Worm (Caenorhabditis elegans) whole organism, young adult: ENCODE measurements around the gene F26F4.2.

Experiments used
- B0019.2 ChIP-seq: fragments of 200-800 bp; sonication (Bioruptor generic); conservative IDR thresholded peaks from 2 replicates; pipeline ENCODE4 v1.3.6; 2022; ENCODE audit warnings: missing genetic modification reagents, missing genetic modification characterization, missing compliant biosample characterization
- B0035.1 ChIP-seq: sonication (generic microtip); optimal IDR thresholded peaks from 2 replicates; lab custom pipeline; 2016; ENCODE audit warnings: missing genetic modification characterization, mild to moderate bottlenecking, missing compliant biosample characterization, missing genotype, missing genetic modification reagents
- B0261.1 ChIP-seq: sonication (generic microtip); optimal IDR thresholded peaks from 2 replicates; lab custom pipeline; 2016; ENCODE audit warnings: mild to moderate bottlenecking, missing genetic modification characterization, moderate library complexity, missing compliant biosample characterization
- C17E4.6 ChIP-seq: fragments of 200-800 bp; sonication (Bioruptor generic); IDR thresholded peaks from 2 replicates; pipeline ENCODE4 v1.3.6; 2022; ENCODE audit warnings: missing genetic modification reagents, missing genetic modification characterization, missing compliant biosample characterization
- F33H1.4 ChIP-seq: fragments of 200-800 bp; sonication (Bioruptor generic); IDR thresholded peaks from 2 replicates; pipeline ENCODE4 v1.3.6; 2022; ENCODE audit warnings: missing genetic modification reagents, missing genetic modification characterization, missing compliant biosample characterization
- F37B4.10 ChIP-seq: fragments of 200-800 bp; sonication (Bioruptor generic); IDR thresholded peaks from 2 replicates; pipeline ENCODE4 v1.3.6; 2022; ENCODE audit warnings: missing genetic modification characterization, missing compliant biosample characterization
- F39B2.1 ChIP-seq: fragments of 200-800 bp; sonication (Bioruptor generic); IDR thresholded peaks from 2 replicates; pipeline ENCODE4 v1.3.6; 2022; ENCODE audit warnings: missing genetic modification reagents, missing genetic modification characterization, missing compliant biosample characterization
- F49E8.2 ChIP-seq: sonication (generic microtip); optimal IDR thresholded peaks from 3 replicates; lab custom pipeline; 2017; ENCODE audit warnings: missing genetic modification characterization, mild to moderate bottlenecking, missing compliant biosample characterization, antibody characterized with exemption, moderate library complexity; ENCODE audit not compliant: insufficient read depth
- F57A8.1 ChIP-seq: fragments of 200-800 bp; sonication (Bioruptor generic); optimal IDR thresholded peaks from 2 replicates; lab custom pipeline; 2018; ENCODE audit warnings: mild to moderate bottlenecking, missing genetic modification characterization, moderate library complexity, missing compliant biosample characterization
- F57C9.4 ChIP-seq: sonication (generic microtip); optimal IDR thresholded peaks from 2 replicates; lab custom pipeline; 2017; ENCODE audit warnings: mild to moderate bottlenecking, missing genetic modification characterization, missing compliant biosample characterization
- T07F8.4 ChIP-seq: sonication (generic microtip); optimal IDR thresholded peaks from 2 replicates; lab custom pipeline; 2016; ENCODE audit warnings: mild to moderate bottlenecking, missing genetic modification characterization, moderate library complexity, missing compliant biosample characterization
- Y53G8AR.9 ChIP-seq: fragments of 200-800 bp; sonication (Bioruptor generic); conservative IDR thresholded peaks from 2 replicates; pipeline ENCODE4 v1.3.6; 2022; ENCODE audit warnings: missing genetic modification reagents, missing genetic modification characterization, missing compliant biosample characterization
- ZK185.1 ChIP-seq: sonication (generic microtip); optimal IDR thresholded peaks from 2 replicates; lab custom pipeline; 2016; ENCODE audit warnings: mild to moderate bottlenecking, missing genetic modification characterization, missing compliant biosample characterization; ENCODE audit not compliant: poor library complexity, severe bottlenecking
- akir-1 ChIP-seq: fragments of 200-800 bp; sonication (Bioruptor generic); optimal IDR thresholded peaks from 2 replicates; lab custom pipeline; 2018; ENCODE audit warnings: mild to moderate bottlenecking, missing genetic modification characterization, moderate library complexity, missing compliant biosample characterization
- attf-3 ChIP-seq: fragments of 200-800 bp; sonication (Bioruptor generic); conservative IDR thresholded peaks from 2 replicates; pipeline ENCODE4 v1.3.6; 2022; ENCODE audit warnings: missing genetic modification reagents, missing genetic modification characterization, missing compliant biosample characterization
- attf-5 ChIP-seq: fragments of 200-800 bp; sonication (Bioruptor generic); optimal IDR thresholded peaks from 2 replicates; lab custom pipeline; 2018; ENCODE audit warnings: mild to moderate bottlenecking, missing genetic modification characterization, missing compliant biosample characterization
- attf-6 ChIP-seq: fragments of 200-800 bp; sonication (Bioruptor generic); IDR thresholded peaks from 2 replicates; pipeline ENCODE4 v1.3.6; 2022; ENCODE audit warnings: missing genetic modification reagents, missing genetic modification characterization, missing compliant biosample characterization
- bed-1 ChIP-seq: fragments of 200-800 bp; sonication (Bioruptor generic); IDR thresholded peaks from 2 replicates; pipeline ENCODE4 v1.3.6; 2022; ENCODE audit warnings: missing genetic modification reagents, missing genetic modification characterization, missing compliant biosample characterization
- ceh-100 ChIP-seq: fragments of 200-800 bp; sonication (Bioruptor generic); IDR thresholded peaks from 2 replicates; pipeline ENCODE4 v1.3.6; 2022; ENCODE audit warnings: missing genetic modification reagents, missing genetic modification characterization, missing compliant biosample characterization
- ceh-27 ChIP-seq: fragments of 200-800 bp; sonication (Bioruptor generic); optimal IDR thresholded peaks from 2 replicates; lab custom pipeline; 2018; ENCODE audit warnings: mild to moderate bottlenecking, missing genetic modification characterization, moderate library complexity, missing compliant biosample characterization
- ceh-58 ChIP-seq: fragments of 200-800 bp; sonication (Bioruptor generic); IDR thresholded peaks from 2 replicates; pipeline ENCODE4 v1.3.6; 2022; ENCODE audit warnings: missing genetic modification characterization, missing compliant biosample characterization
- dox-1 ChIP-seq: fragments of 200-800 bp; sonication (Bioruptor generic); IDR thresholded peaks from 2 replicates; pipeline ENCODE4 v1.3.6; 2022; ENCODE audit warnings: missing genetic modification reagents, missing genetic modification characterization, missing compliant biosample characterization
- egl-18 ChIP-seq: fragments of 200-800 bp; sonication (Bioruptor generic); IDR thresholded peaks from 2 replicates; pipeline ENCODE4 v1.3.6; 2022; ENCODE audit warnings: missing genetic modification reagents, missing genetic modification characterization, missing compliant biosample characterization
- egl-44 ChIP-seq: fragments of 200-800 bp; sonication (Bioruptor generic); IDR thresholded peaks from 2 replicates; pipeline ENCODE4 v1.3.6; 2022; ENCODE audit warnings: missing genetic modification reagents, missing genetic modification characterization, missing compliant biosample characterization
- ets-4 ChIP-seq: fragments of 200-800 bp; sonication (Bioruptor generic); optimal IDR thresholded peaks from 2 replicates; lab custom pipeline; 2018; ENCODE audit warnings: mild to moderate bottlenecking, missing genetic modification characterization, missing compliant biosample characterization
- him-1 ChIP-seq: sonication (generic microtip); optimal IDR thresholded peaks from 2 replicates; lab custom pipeline; 2016; ENCODE audit warnings: missing genotype, missing genetic modification reagents, missing genetic modification characterization, missing compliant biosample characterization
- hmg-1.2 ChIP-seq: fragments of 200-800 bp; sonication (Bioruptor generic); IDR thresholded peaks from 2 replicates; pipeline ENCODE4 v1.3.6; 2022; ENCODE audit warnings: missing genetic modification reagents, missing genetic modification characterization, missing compliant biosample characterization
- hsf-1 ChIP-seq: fragments of 200-800 bp; sonication (Bioruptor generic); IDR thresholded peaks from 2 replicates; pipeline ENCODE4 v1.3.6; 2022; ENCODE audit warnings: missing genetic modification reagents, missing genetic modification characterization, missing compliant biosample characterization
- lin-26 ChIP-seq: fragments of 200-800 bp; sonication (Bioruptor generic); IDR thresholded peaks from 2 replicates; pipeline ENCODE4 v1.3.6; 2022; ENCODE audit warnings: missing genetic modification reagents, missing genetic modification characterization, missing compliant biosample characterization
- lsy-27 ChIP-seq: sonication (generic microtip); optimal IDR thresholded peaks from 2 replicates; lab custom pipeline; 2017; ENCODE audit warnings: missing genetic modification characterization, mild to moderate bottlenecking, missing compliant biosample characterization, antibody characterized with exemption, missing genotype, borderline replicate concordance; ENCODE audit not compliant: insufficient read depth
- madf-6 ChIP-seq: fragments of 200-800 bp; sonication (Bioruptor generic); IDR thresholded peaks from 2 replicates; pipeline ENCODE4 v1.3.6; 2022; ENCODE audit warnings: missing genetic modification reagents, missing genetic modification characterization, missing compliant biosample characterization
- nfya-1 ChIP-seq: sonication (generic microtip); optimal IDR thresholded peaks from 2 replicates; lab custom pipeline; 2017; ENCODE audit warnings: antibody characterized with exemption, missing compliant biosample characterization, missing genetic modification characterization, borderline replicate concordance; ENCODE audit not compliant: insufficient read depth
- nfya-2 ChIP-seq: fragments of 200-800 bp; sonication (Bioruptor generic); IDR thresholded peaks from 2 replicates; pipeline ENCODE4 v1.3.6; 2022; ENCODE audit warnings: missing genetic modification reagents, missing genetic modification characterization, missing compliant biosample characterization
- nfyb-1 ChIP-seq: fragments of 200-800 bp; sonication (Bioruptor generic); IDR thresholded peaks from 2 replicates; pipeline ENCODE4 v1.3.6; 2022; ENCODE audit warnings: missing genetic modification reagents, missing genetic modification characterization, missing compliant biosample characterization
- nhr-27 ChIP-seq: fragments of 200-800 bp; sonication (Bioruptor generic); optimal IDR thresholded peaks from 2 replicates; lab custom pipeline; 2018; ENCODE audit warnings: mild to moderate bottlenecking, missing genetic modification characterization, moderate library complexity, missing compliant biosample characterization
- repo-1 ChIP-seq: sonication (generic microtip); optimal IDR thresholded peaks from 2 replicates; lab custom pipeline; 2017; ENCODE audit warnings: mild to moderate bottlenecking, missing genetic modification characterization, missing compliant biosample characterization
- snpc-1.1 ChIP-seq: sonication (generic microtip); optimal IDR thresholded peaks from 2 replicates; lab custom pipeline; 2017; ENCODE audit warnings: missing genetic modification characterization, mild to moderate bottlenecking, missing compliant biosample characterization, antibody characterized with exemption, moderate library complexity, missing genotype, missing genetic modification reagents; ENCODE audit not compliant: insufficient read depth
- snpc-4 ChIP-seq, 5 experiments: fragments of 150-350 bp in 1 of 5; sonication (generic microtip) in 4 of 5; optimal IDR thresholded peaks; 2 replicates each; lab custom pipeline; 2014 to 2018; ENCODE audit warnings: missing genetic modification characterization in 5 of 5, missing biosample characterization in 3 of 5, antibody characterized with exemption in 2 of 5, mild to moderate bottlenecking in 2 of 5, missing compliant biosample characterization in 2 of 5, missing genotype in 2 of 5, moderate library complexity in 2 of 5, missing genetic modification reagents in 1 of 5
- somi-1 ChIP-seq: fragments of 200-800 bp; sonication (Bioruptor generic); optimal IDR thresholded peaks from 2 replicates; lab custom pipeline; 2018; ENCODE audit warnings: mild to moderate bottlenecking, missing genetic modification characterization, missing compliant biosample characterization
- zfh-2 ChIP-seq: fragments of 200-800 bp; sonication (Bioruptor generic); conservative IDR thresholded peaks from 2 replicates; pipeline ENCODE4 v1.3.6; 2022; ENCODE audit warnings: missing genetic modification reagents, missing genetic modification characterization, missing compliant biosample characterization
- zim-3 ChIP-seq: sonication (generic microtip); optimal IDR thresholded peaks from 2 replicates; lab custom pipeline; 2017; ENCODE audit warnings: mild to moderate bottlenecking, missing genetic modification characterization, moderate library complexity, missing compliant biosample characterization
- ztf-18 ChIP-seq: sonication (generic microtip); optimal IDR thresholded peaks from 2 replicates; lab custom pipeline; 2016; ENCODE audit warnings: missing genotype, mild to moderate bottlenecking, missing genetic modification characterization, missing compliant biosample characterization
- ztf-22 ChIP-seq: fragments of 200-800 bp; sonication (Bioruptor generic); optimal IDR thresholded peaks from 2 replicates; lab custom pipeline; 2018; ENCODE audit warnings: mild to moderate bottlenecking, missing genetic modification characterization, moderate library complexity, missing compliant biosample characterization
- ztf-25 ChIP-seq: fragments of 200-800 bp; sonication (Bioruptor generic); IDR thresholded peaks from 2 replicates; pipeline ENCODE4 v1.3.6; 2022; ENCODE audit warnings: missing genetic modification reagents, missing genetic modification characterization, missing compliant biosample characterization
- ztf-26 ChIP-seq: sonication (generic microtip); optimal IDR thresholded peaks from 2 replicates; lab custom pipeline; 2017; ENCODE audit warnings: missing genetic modification characterization, missing compliant biosample characterization
- ztf-28 ChIP-seq: fragments of 200-800 bp; sonication (Bioruptor generic); IDR thresholded peaks from 2 replicates; pipeline ENCODE4 v1.3.6; 2022; ENCODE audit warnings: missing genetic modification reagents, missing genetic modification characterization, missing compliant biosample characterization

The F26F4.2 gene

ce11 chrIII:4930154-4930679 lies 19.2 kb downstream of the F26F4.2 start, which contains the start of gene set-2 (continued):
- no peak for TF ChIP-seq B0035.1 (tag; lab: Kevin White, UChicago)
- peak; percentile 51; the same call in 1 of the 2 replicates for TF ChIP-seq Y53G8AR.9
- no peak for TF ChIP-seq nfya-2 (GFP tag; lab: Robert Waterston, UW)
- peak; percentile 76 for TF ChIP-seq nfyb-1 (GFP tag; lab: Robert Waterston, UW)
- TF ChIP-seq zim-3 (tag; lab: Kevin White, UChicago) = no peak
- TF ChIP-seq ceh-58 (GFP tag; lab: Robert Waterston, UW) = no peak
- TF ChIP-seq snpc-1.1 = peak; percentile 40
- peak; percentile 74 for TF ChIP-seq ztf-18 (tag; lab: Kevin White, UChicago)
- no peak for TF ChIP-seq ets-4 (GFP tag; lab: Kevin White, UChicago)
- TF ChIP-seq F57C9.4 = no peak
- peak; percentile 69; the same call in 1 of the 2 replicates for TF ChIP-seq egl-44 (GFP tag; lab: Robert Waterston, UW)
- TF ChIP-seq B0261.1 (tag; lab: Kevin White, UChicago) = no peak
- TF ChIP-seq lsy-27 (tag; lab: Kevin White, UChicago) = no peak
- peak; percentile 87 for TF ChIP-seq ztf-25
- peak; percentile 88 for TF ChIP-seq ceh-27 (GFP tag; lab: Kevin White, UChicago)
- peak; percentile 48 for TF ChIP-seq hmg-1.2 (GFP tag; lab: Robert Waterston, UW)
- TF ChIP-seq T07F8.4 (tag; lab: Kevin White, UChicago) = no peak
- peak; percentile 29; the same call in 1 of the 2 replicates for TF ChIP-seq attf-6 (GFP tag; lab: Robert Waterston, UW)
- TF ChIP-seq F33H1.4 = peak; percentile 76
- 0 out of 2 replicates have a peak, but pooled peaks have one; percentile 39 for TF ChIP-seq lin-26 (GFP tag; lab: Robert Waterston, UW)
- peak; percentile 81; the same call in 1 of the 2 replicates for TF ChIP-seq ztf-28 (GFP tag; lab: Robert Waterston, UW)
- TF ChIP-seq him-1 (tag; lab: Kevin White, UChicago) = peak; percentile 3
- peak; percentile 91 for TF ChIP-seq attf-5 (GFP tag; lab: Kevin White, UChicago)
- no peak for TF ChIP-seq egl-18
- TF ChIP-seq attf-3 = peak; percentile 66
- no peak for TF ChIP-seq ztf-26 (tag; lab: Kevin White, UChicago)
- 0 out of 2 replicates have a peak, but pooled peaks have one; percentile 30 for TF ChIP-seq zfh-2
- TF ChIP-seq bed-1 = 0 out of 2 replicates have a peak, but pooled peaks have one; percentile 79
- peak; percentile 81; the same call in 1 of the 2 replicates for TF ChIP-seq F39B2.1
- TF ChIP-seq B0019.2 (GFP tag; lab: Robert Waterston, UW) = peak; percentile 72
- TF ChIP-seq akir-1 (GFP tag; lab: Kevin White, UChicago) = no peak
- TF ChIP-seq madf-6 (GFP tag; lab: Robert Waterston, UW) = peak; percentile 88
- peak; percentile 50 for TF ChIP-seq ceh-100 (GFP tag; lab: Robert Waterston, UW)
- TF ChIP-seq ztf-22 = no peak
- TF ChIP-seq nhr-27 = no peak
- peak; percentile 93 for TF ChIP-seq ZK185.1
- TF ChIP-seq nfya-1 (tag; lab: Kevin White, UChicago) = no peak
- TF ChIP-seq F57A8.1 (GFP tag; lab: Kevin White, UChicago) = no peak
- 0 out of 2 replicates have a peak, but pooled peaks have one; percentile 19 for TF ChIP-seq hsf-1 (GFP tag; lab: Robert Waterston, UW)
- TF ChIP-seq F37B4.10 (GFP tag; lab: Robert Waterston, UW) = no peak
- TF ChIP-seq repo-1 (tag; lab: Kevin White, UChicago) = no peak
- peak; percentile 16 for TF ChIP-seq snpc-4 (GFP tag; optimal IDR thresholded peaks at IDR 0.05; lab: Kevin White, UChicago)
- TF ChIP-seq snpc-4 (tag; optimal IDR thresholded peaks at IDR 0.05; lab: Kevin White, UChicago) = peak in 1 of 4 experiments; percentile 37
- peak; percentile 90 for TF ChIP-seq dox-1
- peak; percentile 59; the same call in 1 of the 2 replicates for TF ChIP-seq C17E4.6 (GFP tag; lab: Robert Waterston, UW)
- no peak for TF ChIP-seq somi-1
- no peak for TF ChIP-seq F49E8.2 (tag; lab: Kevin White, UChicago)
